Fruit fly (Drosophila melanogaster) whole organism, prepupa: ENCODE results near the gene Hat1.

ENCODE experiments used
- CG10669 ChIP-seq: fragments of 200-800 bp; sonication (Bioruptor generic); optimal IDR thresholded peaks from 3 replicates; lab custom pipeline; 2018; ENCODE audit warnings: missing biosample characterization, mild to moderate bottlenecking, missing genetic modification characterization, moderate library complexity
- CG11294 ChIP-seq: fragments of 200-800 bp; sonication (Bioruptor generic); IDR thresholded peaks from 2 replicates; pipeline ENCODE4 v1.3.6; 2022; ENCODE audit warnings: missing biosample characterization, missing genetic modification characterization
- CG11762 ChIP-seq: fragments of 200-800 bp; sonication (Bioruptor generic); optimal IDR thresholded peaks from 3 replicates; lab custom pipeline; 2016; ENCODE audit warnings: missing biosample characterization, missing genetic modification characterization; ENCODE audit not compliant: insufficient read depth
- CG16779 ChIP-seq: fragments of 200-800 bp; sonication (Bioruptor generic); optimal IDR thresholded peaks from 3 replicates; lab custom pipeline; 2017; ENCODE audit warnings: missing biosample characterization, mild to moderate bottlenecking, missing genetic modification characterization
- CG3032 ChIP-seq: fragments of 200-800 bp; optimal IDR thresholded peaks from 2 replicates; lab custom pipeline; 2019; ENCODE audit warnings: missing biosample characterization, mild to moderate bottlenecking, missing genetic modification characterization, moderate library complexity
- CG31627 ChIP-seq: fragments of 200-800 bp; sonication (Bioruptor generic); optimal IDR thresholded peaks from 3 replicates; lab custom pipeline; 2016; ENCODE audit warnings: missing biosample characterization, missing genetic modification characterization
- CG32006 ChIP-seq: fragments of 200-800 bp; sonication (Bioruptor generic); optimal IDR thresholded peaks from 3 replicates; lab custom pipeline; 2017; ENCODE audit warnings: missing biosample characterization, mild to moderate bottlenecking, missing genetic modification characterization
- CG34406 ChIP-seq: fragments of 200-800 bp; sonication (Bioruptor generic); optimal IDR thresholded peaks from 3 replicates; lab custom pipeline; 2016; ENCODE audit warnings: missing biosample characterization, missing genetic modification characterization
- CG3919 ChIP-seq: fragments of 200-800 bp; sonication (Bioruptor generic); optimal IDR thresholded peaks from 3 replicates; lab custom pipeline; 2016; ENCODE audit warnings: missing biosample characterization, missing genetic modification characterization
- CG4318 ChIP-seq: fragments of 200-800 bp; sonication (Bioruptor generic); optimal IDR thresholded peaks from 3 replicates; lab custom pipeline; 2017; ENCODE audit warnings: missing biosample characterization, mild to moderate bottlenecking, missing genetic modification characterization
- CG6163 ChIP-seq: fragments of 200-800 bp; sonication (Bioruptor generic); IDR thresholded peaks from 3 replicates; pipeline ENCODE4 v1.3.6; 2022; ENCODE audit warnings: missing biosample characterization, missing genetic modification characterization
- CG6276 ChIP-seq: fragments of 200-800 bp; sonication (Bioruptor generic); optimal IDR thresholded peaks from 2 replicates; lab custom pipeline; 2017; ENCODE audit warnings: missing biosample characterization, mild to moderate bottlenecking, missing genetic modification characterization
- CG6792 ChIP-seq: fragments of 200-800 bp; sonication (Bioruptor generic); optimal IDR thresholded peaks from 3 replicates; lab custom pipeline; 2016; ENCODE audit warnings: missing biosample characterization, missing genetic modification characterization
- CG6854 ChIP-seq: fragments of 200-800 bp; sonication (Bioruptor generic); optimal IDR thresholded peaks from 2 replicates; lab custom pipeline; 2017; ENCODE audit warnings: missing biosample characterization, mild to moderate bottlenecking, missing genetic modification characterization
- CG7368 ChIP-seq: fragments of 200-800 bp; sonication (Bioruptor generic); optimal IDR thresholded peaks from 3 replicates; lab custom pipeline; 2016; ENCODE audit warnings: missing biosample characterization, missing genetic modification characterization
- CG8119 ChIP-seq: fragments of 200-800 bp; sonication (Bioruptor generic); IDR thresholded peaks from 3 replicates; pipeline ENCODE4 v1.3.6; 2022; ENCODE audit warnings: missing biosample characterization, missing genetic modification characterization
- CG8319 ChIP-seq: fragments of 200-800 bp; sonication (Bioruptor generic); optimal IDR thresholded peaks from 3 replicates; lab custom pipeline; 2016; ENCODE audit warnings: missing biosample characterization, missing genetic modification characterization
- CG8632 ChIP-seq: fragments of 200-800 bp; sonication (Bioruptor generic); optimal IDR thresholded peaks from 3 replicates; lab custom pipeline; 2016; ENCODE audit warnings: missing biosample characterization, missing genetic modification characterization
- CG9139 ChIP-seq: fragments of 200-800 bp; sonication (Bioruptor generic); optimal IDR thresholded peaks from 3 replicates; lab custom pipeline; 2017; ENCODE audit warnings: missing biosample characterization, mild to moderate bottlenecking, missing genetic modification characterization
- Eip75B ChIP-seq: fragments of 200-800 bp; sonication (Bioruptor generic); optimal IDR thresholded peaks from 3 replicates; lab custom pipeline; 2016; ENCODE audit warnings: missing biosample characterization, missing genetic modification characterization
- Eip78C ChIP-seq: fragments of 200-800 bp; sonication (Bioruptor generic); peaks from one replicate; lab custom pipeline; 2016; ENCODE audit warnings: missing biosample characterization, missing genetic modification characterization
- Hr39 ChIP-seq: fragments of 200-800 bp; sonication (Bioruptor generic); optimal IDR thresholded peaks from 2 replicates; lab custom pipeline; 2016; ENCODE audit warnings: missing biosample characterization, missing genetic modification characterization
- Hr4 ChIP-seq: fragments of 200-800 bp; sonication (Bioruptor generic); optimal IDR thresholded peaks from 3 replicates; lab custom pipeline; 2016; ENCODE audit warnings: missing biosample characterization, missing genetic modification characterization
- Met ChIP-seq: fragments of 200-800 bp; sonication (Bioruptor generic); optimal IDR thresholded peaks from 3 replicates; lab custom pipeline; 2016; ENCODE audit warnings: missing biosample characterization, missing genetic modification characterization
- Smox ChIP-seq: fragments of 200-800 bp; sonication (Bioruptor generic); optimal IDR thresholded peaks from 3 replicates; lab custom pipeline; 2016; ENCODE audit warnings: missing biosample characterization, missing genetic modification characterization
- Sox14 ChIP-seq: fragments of 200-800 bp; sonication (Bioruptor generic); optimal IDR thresholded peaks from 3 replicates; lab custom pipeline; 2016; ENCODE audit warnings: missing biosample characterization, missing genetic modification characterization
- Sox15 ChIP-seq: fragments of 200-800 bp; sonication (Bioruptor generic); optimal IDR thresholded peaks from 3 replicates; lab custom pipeline; 2016; ENCODE audit warnings: missing biosample characterization, missing genetic modification characterization
- cyc ChIP-seq: fragments of 200-800 bp; sonication (Bioruptor generic); optimal IDR thresholded peaks from 3 replicates; lab custom pipeline; 2016; ENCODE audit warnings: missing biosample characterization, missing genetic modification characterization
- dac ChIP-seq: fragments of 200-800 bp; sonication (Bioruptor generic); optimal IDR thresholded peaks from 2 replicates; lab custom pipeline; 2017; ENCODE audit warnings: missing biosample characterization, mild to moderate bottlenecking, missing genetic modification characterization
- esn ChIP-seq: fragments of 200-800 bp; sonication (Bioruptor generic); optimal IDR thresholded peaks from 2 replicates; lab custom pipeline; 2016; ENCODE audit warnings: missing biosample characterization, mild to moderate bottlenecking, missing genetic modification characterization, moderate library complexity
- fd85E ChIP-seq: fragments of 200-800 bp; sonication (Bioruptor generic); optimal IDR thresholded peaks from 3 replicates; lab custom pipeline; 2016; ENCODE audit warnings: missing biosample characterization, missing genetic modification characterization
- fkh ChIP-seq: fragments of 200-800 bp; sonication (Bioruptor generic); optimal IDR thresholded peaks from 3 replicates; lab custom pipeline; 2017; ENCODE audit warnings: missing biosample characterization, mild to moderate bottlenecking, missing genetic modification characterization, moderate library complexity
- lz ChIP-seq: fragments of 200-800 bp; sonication (Bioruptor generic); optimal IDR thresholded peaks from 3 replicates; lab custom pipeline; 2016; ENCODE audit warnings: missing biosample characterization, missing genetic modification characterization
- net ChIP-seq: fragments of 200-800 bp; sonication (Bioruptor generic); optimal IDR thresholded peaks from 3 replicates; lab custom pipeline; 2016; ENCODE audit warnings: missing biosample characterization, missing genetic modification characterization
- pdm3 ChIP-seq: fragments of 200-800 bp; sonication (Bioruptor generic); optimal IDR thresholded peaks from 3 replicates; lab custom pipeline; 2016; ENCODE audit warnings: missing biosample characterization, missing genetic modification characterization
- salr ChIP-seq, 2 experiments: fragments of 200-800 bp; sonication (Bioruptor generic); optimal IDR thresholded peaks; 3 replicates each; lab custom pipeline; 2016 to 2018; ENCODE audit warnings: missing biosample characterization in 2 of 2, missing genetic modification characterization in 2 of 2, mild to moderate bottlenecking in 1 of 2
- spab ChIP-seq: fragments of 200-800 bp; sonication (Bioruptor generic); optimal IDR thresholded peaks from 2 replicates; lab custom pipeline; 2017; ENCODE audit warnings: missing biosample characterization, mild to moderate bottlenecking, missing genetic modification characterization, missing genetic modification reagents
- ss ChIP-seq, 2 experiments: fragments of 200-800 bp; sonication (Bioruptor generic); optimal IDR thresholded peaks; 2 replicates in 1 of 2; 3 replicates in 1 of 2; lab custom pipeline; 2017 to 2018; ENCODE audit warnings: mild to moderate bottlenecking in 2 of 2, missing biosample characterization in 2 of 2, missing genetic modification characterization in 2 of 2, moderate library complexity in 1 of 2
- svp ChIP-seq: fragments of 200-800 bp; sonication (Bioruptor generic); peaks from one replicate; lab custom pipeline; 2016; ENCODE audit warnings: missing biosample characterization, missing genetic modification characterization
- vri ChIP-seq: fragments of 200-800 bp; sonication (Bioruptor generic); optimal IDR thresholded peaks from 3 replicates; lab custom pipeline; 2016; ENCODE audit warnings: missing biosample characterization, mild to moderate bottlenecking, missing genetic modification characterization

Hat1 gene

DNA sequence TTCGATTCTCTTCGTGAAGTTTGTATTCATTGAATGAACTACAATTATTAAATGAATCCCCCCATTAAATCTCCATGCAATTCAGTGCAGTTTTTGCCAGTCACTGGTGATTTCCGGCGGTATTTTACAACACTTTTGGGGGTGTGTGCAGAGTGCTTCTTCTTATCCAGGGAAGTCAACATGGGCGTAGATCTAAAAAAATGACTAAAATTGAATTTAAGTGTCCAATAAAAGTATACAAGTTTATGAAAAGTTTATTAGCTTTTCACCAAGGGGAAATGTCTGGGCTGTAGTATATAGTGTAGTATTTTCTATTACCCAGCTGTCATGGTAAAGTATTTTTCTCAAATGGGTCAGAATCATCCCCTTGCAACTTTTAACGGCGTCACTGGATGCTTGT, 2.3 kb upstream of the Hat1 start, which contains the start of gene Hpf1 (continued):
- TF ChIP-seq CG3032 (tag; lab: Kevin White, UChicago) (peak; percentile 99), CG8319 (GFP tag; lab: Kevin White, UChicago) (peak; percentile 99), svp (GFP tag; lab: Kevin White, UChicago) (peak; percentile 100), salr (GFP tag; optimal IDR thresholded peaks at IDR 0.05; lab: Kevin White, UChicago) (peak; percentile 98 to 99), CG9139 (GFP tag; lab: Kevin White, UChicago) (peak; percentile 96), lz (peak; percentile 99), fd85E (GFP tag; lab: Kevin White, UChicago) (peak; percentile 98), CG8119 (GFP tag; lab: Robert Waterston, UW) (peak; percentile 98), ss (GFP tag; optimal IDR thresholded peaks at IDR 0.05; lab: Kevin White, UChicago) (peak; percentile 95 to 98), Hr4 (GFP tag; lab: Kevin White, UChicago) (peak; percentile 99), CG10669 (peak; percentile 99), esn (GFP tag; lab: Kevin White, UChicago) (peak; percentile 100), fkh (no peak), net (GFP tag; lab: Kevin White, UChicago) (peak; percentile 99), CG34406 (GFP tag; lab: Kevin White, UChicago) (peak; percentile 99), CG8632 (GFP tag; lab: Kevin White, UChicago) (peak; percentile 99), Smox (GFP tag; lab: Kevin White, UChicago) (peak; percentile 99), CG31627 (GFP tag; lab: Kevin White, UChicago) (peak; percentile 99), Hr39 (GFP tag; lab: Kevin White, UChicago) (peak; percentile 99), vri (GFP tag; lab: Kevin White, UChicago) (peak; percentile 99), Sox15 (GFP tag; lab: Kevin White, UChicago) (peak; percentile 99), CG6163 (GFP tag; lab: Robert Waterston, UW) (peak; percentile 98), CG4318 (GFP tag; lab: Kevin White, UChicago) (peak; percentile 98), CG3919 (GFP tag; lab: Kevin White, UChicago) (peak; percentile 99), pdm3 (peak; percentile 99), CG32006 (GFP tag; lab: Kevin White, UChicago) (peak; percentile 99), CG11762 (GFP tag; lab: Kevin White, UChicago) (peak; percentile 99), CG16779 (peak; percentile 98), dac (GFP tag; lab: Kevin White, UChicago) (peak; percentile 98), Eip78C (GFP tag; lab: Kevin White, UChicago) (peak; percentile 100), spab (GFP tag; lab: Kevin White, UChicago) (peak; percentile 98), Met (GFP tag; lab: Kevin White, UChicago) (peak; percentile 99), CG11294 (peak; percentile 98), cyc (peak; percentile 99)

DNA sequence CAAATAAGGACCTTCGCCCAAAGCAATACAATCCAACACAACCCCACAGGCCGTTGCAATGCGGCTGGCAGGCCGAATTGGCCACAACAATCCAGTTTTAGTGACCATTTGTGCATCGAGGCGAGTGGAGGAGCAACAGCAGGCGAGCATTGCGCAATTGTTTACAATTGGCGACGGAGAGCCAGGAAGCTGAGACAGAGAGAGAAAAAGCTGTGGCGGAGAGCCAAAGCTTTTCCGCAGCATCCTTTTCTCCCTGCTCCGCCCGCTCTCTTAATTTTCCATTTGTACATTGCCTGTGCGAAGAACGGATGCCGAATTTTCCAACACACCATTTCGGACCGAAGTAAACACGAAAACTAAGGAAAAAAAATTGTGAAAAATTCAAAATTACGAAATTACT, 7.7 kb downstream of the Hat1 start, which contains the start of gene kat-60L1:
kat-60L1 (plus strand) TSS at position 301 of the 400 bp plus-strand sequence.
- no peak for TF ChIP-seq Sox14
- no peak for TF ChIP-seq Eip78C (GFP tag; lab: Kevin White, UChicago)
- no peak for TF ChIP-seq CG6792 (GFP tag; lab: Kevin White, UChicago)
- no peak for TF ChIP-seq Met (GFP tag; lab: Kevin White, UChicago)
- no peak for TF ChIP-seq Eip75B (GFP tag; lab: Kevin White, UChicago)
- TF ChIP-seq ss (GFP tag; optimal IDR thresholded peaks at IDR 0.05; lab: Kevin White, UChicago) = no peak
- TF ChIP-seq CG6276 = no peak
- no peak for TF ChIP-seq CG6854
- TF ChIP-seq CG10669 = no peak

DNA sequence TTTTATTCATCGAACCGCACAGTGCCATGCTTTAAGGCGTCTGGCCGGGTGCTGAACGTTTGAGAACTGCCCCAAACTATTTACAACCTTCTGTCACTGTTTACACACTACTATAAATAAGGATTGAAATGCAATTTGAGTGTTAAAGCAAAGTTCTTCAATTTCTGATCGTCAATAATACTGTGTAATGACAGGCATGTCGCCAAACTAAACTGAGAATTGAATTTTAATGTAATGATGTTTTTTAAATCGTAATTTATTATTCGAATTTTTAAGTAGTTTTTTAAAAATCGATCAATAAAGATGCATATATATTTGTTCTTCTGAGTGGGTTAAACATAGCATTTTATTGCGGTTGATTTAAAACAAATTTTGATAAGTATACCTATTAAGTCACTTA, 8.2 kb downstream of the Hat1 start, which contains the start of gene CG2082:
CG2082 (minus strand) TSS at position 101 of the 400 bp plus-strand sequence.
- TF ChIP-seq Smox (GFP tag; lab: Kevin White, UChicago) (no peak), salr (GFP tag; optimal IDR thresholded peaks at IDR 0.05; lab: Kevin White, UChicago) (no peak), cyc (no peak), CG3032 (tag; lab: Kevin White, UChicago) (no peak), CG31627 (GFP tag; lab: Kevin White, UChicago) (no peak), ss (GFP tag; optimal IDR thresholded peaks at IDR 0.05; lab: Kevin White, UChicago) (no peak), esn (GFP tag; lab: Kevin White, UChicago) (no peak), Eip78C (GFP tag; lab: Kevin White, UChicago) (no peak), CG7368 (no peak), fd85E (GFP tag; lab: Kevin White, UChicago) (no peak), dac (GFP tag; lab: Kevin White, UChicago) (no peak)
